Worm (Caenorhabditis elegans) whole organism, L1 larva: Measurements from ENCODE around the gene F08D12.3.

ENCODE experiments used
- C04F5.9 ChIP-seq: sonication (generic microtip); optimal IDR thresholded peaks from 2 replicates; lab custom pipeline; 2016; ENCODE audit warnings: missing genetic modification characterization, missing compliant biosample characterization
- elt-2 ChIP-seq: sonication (generic microtip); optimal IDR thresholded peaks from 2 replicates; lab custom pipeline; 2016; ENCODE audit warnings: missing genetic modification characterization, mild to moderate bottlenecking, inconsistent platforms, missing compliant biosample characterization, missing genetic modification reagents
- fos-1 ChIP-seq: fragments of 150-350 bp; optimal IDR thresholded peaks from 2 replicates; lab custom pipeline; 2014; ENCODE audit warnings: missing biosample characterization, missing genetic modification characterization
- jun-1 ChIP-seq: fragments of 150-350 bp; optimal IDR thresholded peaks from 2 replicates; lab custom pipeline; 2014; ENCODE audit warnings: missing biosample characterization, missing genetic modification reagents, missing genetic modification characterization
- lin-13 ChIP-seq: fragments of 150-350 bp; optimal IDR thresholded peaks from 2 replicates; lab custom pipeline; 2014; ENCODE audit warnings: missing biosample characterization, missing genetic modification reagents, missing genetic modification characterization
- lsy-2 ChIP-seq, 2 experiments: fragments of 150-350 bp; optimal IDR thresholded peaks; 2 replicates each; lab custom pipeline; 2014; ENCODE audit warnings: missing biosample characterization in 2 of 2, missing genetic modification characterization in 2 of 2
- nhr-12 ChIP-seq: sonication (generic microtip); optimal IDR thresholded peaks from 2 replicates; lab custom pipeline; 2017; ENCODE audit warnings: missing biosample characterization, missing genetic modification characterization
- nhr-28 ChIP-seq: fragments of 150-350 bp; optimal IDR thresholded peaks from 2 replicates; lab custom pipeline; 2014; ENCODE audit warnings: missing biosample characterization, missing genetic modification characterization
- pqm-1 ChIP-seq: sonication (generic microtip); optimal IDR thresholded peaks from 3 replicates; lab custom pipeline; 2017; ENCODE audit warnings: missing biosample characterization, missing genetic modification characterization
- ztf-11 ChIP-seq, 2 experiments: sonication (generic microtip); optimal IDR thresholded peaks; 2 replicates each; lab custom pipeline; 2016 to 2017; ENCODE audit warnings: missing genetic modification characterization in 2 of 2, missing biosample characterization in 1 of 2, missing compliant biosample characterization in 1 of 2

DNA sequence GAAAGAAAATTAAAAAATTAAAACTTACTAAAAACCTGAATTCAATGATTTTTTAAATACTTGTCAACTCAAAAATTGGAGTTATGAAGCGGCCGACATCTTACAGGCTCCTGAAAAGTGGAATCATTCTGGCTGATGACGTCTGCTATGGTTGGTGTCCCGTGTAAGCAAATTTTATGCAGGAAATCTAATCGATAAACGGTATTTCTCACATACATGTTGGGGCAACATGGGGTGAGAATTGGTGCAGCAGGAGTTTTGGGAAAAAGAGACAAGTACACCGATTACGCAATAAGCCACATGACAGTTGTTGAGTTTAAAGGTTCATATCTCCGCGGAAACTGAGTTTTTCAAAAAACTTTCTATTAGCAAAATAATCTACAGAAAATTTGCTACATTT, 36.1 kb downstream of the F08D12.3 start, which contains the start of gene K12H6.2:
- TF ChIP-seq fos-1, result no peak
- TF ChIP-seq nhr-12 (tag; lab: Kevin White, UChicago), result no peak
- no peak for TF ChIP-seq ztf-11 (tag; optimal IDR thresholded peaks at IDR 0.05; lab: Kevin White, UChicago)
- no peak for TF ChIP-seq nhr-28 (tag; lab: Kevin White, UChicago)
- TF ChIP-seq lin-13 (GFP tag; lab: Kevin White, UChicago), result no peak
- TF ChIP-seq pqm-1 (tag; lab: Kevin White, UChicago), result no peak
- no peak for TF ChIP-seq C04F5.9 (tag; lab: Kevin White, UChicago)
- no peak for TF ChIP-seq jun-1 (tag; lab: Kevin White, UChicago)
- TF ChIP-seq elt-2 (tag; lab: Kevin White, UChicago), result no peak
- no peak for TF ChIP-seq lsy-2 (tag; optimal IDR thresholded peaks at IDR 0.05; lab: Kevin White, UChicago)
